Fruit fly (Drosophila melanogaster) whole organism, embryonic: ENCODE measurements around the gene CG13482.

ENCODE experiments used
- Asciz ChIP-seq: fragments of 200-800 bp; sonication (Bioruptor generic); optimal IDR thresholded peaks from 2 replicates; lab custom pipeline; 2017; ENCODE audit warnings: missing biosample characterization, mild to moderate bottlenecking, missing genetic modification characterization, missing genetic modification reagents
- Atf-2 ChIP-seq: fragments of 200-800 bp; sonication (Bioruptor generic); optimal IDR thresholded peaks from 2 replicates; lab custom pipeline; 2016; ENCODE audit warnings: missing biosample characterization, missing genetic modification characterization
- CG10267 ChIP-seq: fragments of 200-800 bp; sonication (Bioruptor generic); optimal IDR thresholded peaks from 2 replicates; lab custom pipeline; 2018; ENCODE audit warnings: missing biosample characterization, mild to moderate bottlenecking, missing genetic modification characterization, moderate library complexity
- CG10543 ChIP-seq: fragments of 200-800 bp; sonication (Bioruptor generic); optimal IDR thresholded peaks from 3 replicates; lab custom pipeline; 2017; ENCODE audit warnings: missing biosample characterization, mild to moderate bottlenecking, missing genetic modification characterization, moderate library complexity
- CG12071 ChIP-seq: fragments of 200-800 bp; sonication (Bioruptor generic); optimal IDR thresholded peaks from 3 replicates; lab custom pipeline; 2018; ENCODE audit warnings: missing biosample characterization, mild to moderate bottlenecking, missing genetic modification characterization
- CG12744 ChIP-seq: fragments of 200-800 bp; sonication (Bioruptor generic); optimal IDR thresholded peaks from 2 replicates; lab custom pipeline; 2016; ENCODE audit warnings: missing biosample characterization, missing genetic modification characterization
- CG12942 ChIP-seq: fragments of 200-800 bp; sonication (Bioruptor generic); optimal IDR thresholded peaks from 3 replicates; lab custom pipeline; 2016; ENCODE audit warnings: missing biosample characterization, missing genetic modification characterization
- CG13123 ChIP-seq: fragments of 200-800 bp; sonication (Bioruptor generic); optimal IDR thresholded peaks from 2 replicates; lab custom pipeline; 2016; ENCODE audit warnings: missing biosample characterization, missing genetic modification characterization
- CG13296 ChIP-seq: fragments of 200-800 bp; sonication (Bioruptor generic); optimal IDR thresholded peaks from 3 replicates; lab custom pipeline; 2018; ENCODE audit warnings: missing biosample characterization, mild to moderate bottlenecking, missing genetic modification characterization
- CG14860 ChIP-seq: fragments of 200-800 bp; sonication (Bioruptor generic); IDR thresholded peaks from 3 replicates; pipeline ENCODE4 v1.3.6; 2022; ENCODE audit warnings: missing biosample characterization, missing genetic modification characterization; ENCODE audit not compliant: partially characterized antibody
- CG15011 ChIP-seq: fragments of 200-800 bp; sonication (Bioruptor generic); optimal IDR thresholded peaks from 3 replicates; lab custom pipeline; 2018; ENCODE audit warnings: missing biosample characterization, mild to moderate bottlenecking, missing genetic modification characterization
- CG17186 ChIP-seq: fragments of 200-800 bp; sonication (Bioruptor generic); optimal IDR thresholded peaks from 3 replicates; lab custom pipeline; 2017; ENCODE audit warnings: missing biosample characterization, missing genetic modification reagents, missing genetic modification characterization
- CG17328 ChIP-seq: fragments of 200-800 bp; sonication (Bioruptor generic); IDR thresholded peaks from 2 replicates; pipeline ENCODE4 v1.3.6; 2022; ENCODE audit warnings: missing biosample characterization, missing genetic modification characterization
- CG2712 ChIP-seq: fragments of 200-800 bp; optimal IDR thresholded peaks from 3 replicates; lab custom pipeline; 2019; ENCODE audit warnings: missing biosample characterization, mild to moderate bottlenecking, missing genetic modification characterization, moderate library complexity
- CG31388 ChIP-seq: fragments of 200-800 bp; sonication (Bioruptor generic); optimal IDR thresholded peaks from 2 replicates; lab custom pipeline; 2016; ENCODE audit warnings: missing biosample characterization, missing genetic modification characterization
- CG4404 ChIP-seq: fragments of 200-800 bp; sonication (Bioruptor generic); IDR thresholded peaks from 2 replicates; pipeline ENCODE4 v1.3.6; 2022; ENCODE audit warnings: missing biosample characterization, missing genetic modification characterization
- CG7987 ChIP-seq: fragments of 200-800 bp; sonication (Bioruptor generic); optimal IDR thresholded peaks from 2 replicates; lab custom pipeline; 2018; ENCODE audit warnings: missing biosample characterization, mild to moderate bottlenecking, missing genetic modification characterization, moderate library complexity
- D ChIP-seq, 2 experiments: fragments of 200-800 bp in 1 of 2; fragments of >200 bp in 1 of 2; sonication (Bioruptor generic) in 1 of 2; optimal IDR thresholded peaks; 2 replicates in 1 of 2; 3 replicates in 1 of 2; lab custom pipeline; 2017; ENCODE audit warnings: mild to moderate bottlenecking in 1 of 2, missing biosample characterization in 1 of 2, missing genetic modification characterization in 1 of 2, missing genetic modification reagents in 1 of 2
- Deaf1 ChIP-seq: fragments of 200-800 bp; optimal IDR thresholded peaks from 3 replicates; lab custom pipeline; 2019; ENCODE audit warnings: missing biosample characterization, mild to moderate bottlenecking, missing genetic modification characterization, moderate library complexity
- Dp ChIP-seq: fragments of 200-800 bp; sonication (Bioruptor generic); optimal IDR thresholded peaks from 2 replicates; lab custom pipeline; 2018; ENCODE audit warnings: missing biosample characterization, mild to moderate bottlenecking, missing genetic modification characterization, moderate library complexity
- E2f2 ChIP-seq: fragments of 200-800 bp; sonication (Bioruptor generic); IDR thresholded peaks from 2 replicates; pipeline ENCODE4 v1.3.6; 2022; ENCODE audit warnings: missing biosample characterization, missing genetic modification characterization
- Elba2 ChIP-seq: fragments of 200-800 bp; sonication (Bioruptor generic); optimal IDR thresholded peaks from 3 replicates; lab custom pipeline; 2016; ENCODE audit warnings: missing biosample characterization, missing genetic modification characterization
- HLH4C ChIP-seq: fragments of 200-800 bp; sonication (Bioruptor generic); IDR thresholded peaks from 3 replicates; pipeline ENCODE4 v1.3.6; 2022; ENCODE audit warnings: missing biosample characterization, missing genetic modification characterization; ENCODE audit not compliant: partially characterized antibody
- Hr39 ChIP-seq: fragments of >200 bp; optimal IDR thresholded peaks from 2 replicates; lab custom pipeline; 2017
- Lpt ChIP-seq: fragments of >200 bp; optimal IDR thresholded peaks from 2 replicates; lab custom pipeline; 2018; ENCODE audit warnings: missing biosample characterization, missing genetic modification characterization
- NC2β ChIP-seq: fragments of 200-800 bp; sonication (Bioruptor generic); optimal IDR thresholded peaks from 2 replicates; lab custom pipeline; 2016; ENCODE audit warnings: missing biosample characterization, missing genetic modification characterization
- Sin3A ChIP-seq: fragments of >200 bp; optimal IDR thresholded peaks from 2 replicates; lab custom pipeline; 2018
- Six4 ChIP-seq: fragments of 200-800 bp; sonication (Bioruptor generic); optimal IDR thresholded peaks from 2 replicates; lab custom pipeline; 2016; ENCODE audit warnings: missing biosample characterization, missing genetic modification characterization
- Vsx1 ChIP-seq: fragments of 200-800 bp; sonication (Bioruptor generic); optimal IDR thresholded peaks from 2 replicates; lab custom pipeline; 2017; ENCODE audit warnings: missing biosample characterization, mild to moderate bottlenecking, missing genetic modification characterization, missing genetic modification reagents
- ato ChIP-seq: fragments of 200-800 bp; sonication (Bioruptor generic); IDR thresholded peaks from 2 replicates; pipeline ENCODE4 v1.3.6; 2022; ENCODE audit warnings: missing biosample characterization, missing genetic modification characterization; ENCODE audit not compliant: partially characterized antibody
- dmrt11E ChIP-seq: fragments of 200-800 bp; sonication (Bioruptor generic); optimal IDR thresholded peaks from 3 replicates; lab custom pipeline; 2018; ENCODE audit warnings: missing biosample characterization, mild to moderate bottlenecking, missing genetic modification characterization, moderate library complexity
- eve ChIP-seq, 2 experiments: fragments of >200 bp; optimal IDR thresholded peaks; 2 replicates each; lab custom pipeline; 2017; ENCODE audit warnings: missing biosample characterization in 2 of 2, missing genetic modification characterization in 2 of 2
- exex ChIP-seq: fragments of 200-800 bp; sonication (Bioruptor generic); optimal IDR thresholded peaks from 4 replicates; lab custom pipeline; 2018; ENCODE audit warnings: missing biosample characterization, mild to moderate bottlenecking, missing genetic modification characterization, moderate library complexity
- gcm2 ChIP-seq: fragments of 200-800 bp; sonication (Bioruptor generic); optimal IDR thresholded peaks from 2 replicates; lab custom pipeline; 2016; ENCODE audit warnings: missing biosample characterization, missing genetic modification characterization
- gsb-n ChIP-seq: fragments of 200-800 bp; sonication (Bioruptor generic); optimal IDR thresholded peaks from 3 replicates; lab custom pipeline; 2018; ENCODE audit warnings: missing biosample characterization, mild to moderate bottlenecking, missing genetic modification characterization
- jigr1 ChIP-seq: fragments of 200-800 bp; sonication (Bioruptor generic); IDR thresholded peaks from 3 replicates; pipeline ENCODE4 v1.3.6; 2022; ENCODE audit warnings: missing biosample characterization, missing genetic modification characterization
- ken ChIP-seq: fragments of 200-800 bp; sonication (Bioruptor generic); IDR thresholded peaks from 3 replicates; pipeline ENCODE4 v1.3.6; 2022; ENCODE audit warnings: missing biosample characterization, missing genetic modification characterization
- oc ChIP-seq: fragments of 200-800 bp; sonication (Bioruptor generic); optimal IDR thresholded peaks from 2 replicates; lab custom pipeline; 2018; ENCODE audit warnings: missing biosample characterization, mild to moderate bottlenecking, missing genetic modification characterization, moderate library complexity
- onecut ChIP-seq: fragments of 200-800 bp; sonication (Bioruptor generic); IDR thresholded peaks from 2 replicates; pipeline ENCODE4 v1.3.6; 2022; ENCODE audit warnings: missing biosample characterization, missing genetic modification characterization
- org-1 ChIP-seq: fragments of 200-800 bp; sonication (Bioruptor generic); optimal IDR thresholded peaks from 2 replicates; lab custom pipeline; 2017; ENCODE audit warnings: missing biosample characterization, missing genetic modification characterization
- pho ChIP-seq: fragments of 200-800 bp; sonication (Bioruptor generic); optimal IDR thresholded peaks from 2 replicates; lab custom pipeline; 2016; ENCODE audit warnings: missing biosample characterization, missing genetic modification characterization
- prd ChIP-seq, 3 experiments: fragments of >200 bp in 2 of 3; fragments of 200-800 bp in 1 of 3; sonication (Bioruptor generic) in 1 of 3; optimal IDR thresholded peaks in 2 of 3; IDR thresholded peaks in 1 of 3; 2 replicates in 2 of 3; 3 replicates in 1 of 3; pipeline versions ENCODE4 v1.3.6 to Lab custom; 2017 to 2022; ENCODE audit warnings: missing biosample characterization in 1 of 3, missing genetic modification characterization in 1 of 3
- row ChIP-seq: fragments of 200-800 bp; sonication (Bioruptor generic); IDR thresholded peaks from 3 replicates; pipeline ENCODE4 v1.3.6; 2022; ENCODE audit warnings: missing biosample characterization, missing genetic modification characterization
- sc ChIP-seq, 3 experiments: fragments of >200 bp in 2 of 3; fragments of 200-800 bp in 1 of 3; sonication (Bioruptor generic) in 1 of 3; optimal IDR thresholded peaks; 2 replicates in 2 of 3; 3 replicates in 1 of 3; lab custom pipeline; 2017; ENCODE audit warnings: mild to moderate bottlenecking in 1 of 3, missing biosample characterization in 1 of 3, missing genetic modification characterization in 1 of 3, missing genetic modification reagents in 1 of 3
- seq ChIP-seq: fragments of 200-800 bp; sonication (Bioruptor generic); IDR thresholded peaks from 2 replicates; pipeline ENCODE4 v1.3.6; 2022; ENCODE audit warnings: missing biosample characterization, missing genetic modification characterization
- sr ChIP-seq: fragments of 200-800 bp; sonication (Bioruptor generic); IDR thresholded peaks from 3 replicates; pipeline ENCODE4 v1.3.6; 2022; ENCODE audit warnings: missing biosample characterization, missing genetic modification characterization
- tgo ChIP-seq: fragments of 200-800 bp; sonication (Bioruptor generic); IDR thresholded peaks from 3 replicates; pipeline ENCODE4 v1.3.6; 2022; ENCODE audit warnings: missing biosample characterization, missing genetic modification characterization
- tna ChIP-seq: fragments of 200-800 bp; sonication (Bioruptor generic); IDR thresholded peaks from 2 replicates; pipeline ENCODE4 v1.3.6; 2022; ENCODE audit warnings: missing biosample characterization, missing genetic modification characterization; ENCODE audit not compliant: partially characterized antibody
- vfl ChIP-seq: fragments of 200-800 bp; sonication (Bioruptor generic); optimal IDR thresholded peaks from 2 replicates; lab custom pipeline; 2016; ENCODE audit warnings: missing biosample characterization, missing genetic modification characterization
- zfh1 ChIP-seq: fragments of 200-800 bp; sonication (Bioruptor generic); IDR thresholded peaks from 3 replicates; pipeline ENCODE4 v1.3.6; 2022; ENCODE audit warnings: missing biosample characterization, missing genetic modification characterization

CG13482 gene

DNA sequence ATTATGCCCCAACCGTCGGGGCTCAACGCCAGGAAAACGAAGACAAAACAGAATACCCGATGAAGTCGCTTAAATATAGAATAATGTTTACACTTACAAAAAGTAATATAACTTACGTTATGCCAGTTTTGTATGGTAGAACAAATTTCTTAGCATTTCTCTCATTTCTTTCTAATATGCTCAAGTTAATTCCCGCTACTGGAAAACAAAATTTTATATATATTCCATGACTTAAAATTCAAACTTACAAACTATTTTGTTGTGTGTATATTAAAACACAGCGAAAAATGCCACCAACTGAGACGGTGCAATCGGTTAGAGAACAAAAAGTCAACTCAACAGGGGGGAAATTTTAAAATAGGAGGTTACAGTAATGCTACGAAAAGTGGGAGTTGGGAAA lies 31.7 kb upstream of the CG13482 start (continued):
- TF ChIP-seq ken (0 out of 3 replicates have a peak, but pooled peaks have one; percentile 39), CG12071 (GFP tag; lab: Kevin White, UChicago) (peak; percentile 14), Asciz (peak; percentile 62), CG12744 (peak; percentile 29), vfl (no peak), D (optimal IDR thresholded peaks at IDR 0.05; lab: Kevin White, UChicago) (no peak), D (GFP tag; optimal IDR thresholded peaks at IDR 0.05; lab: Kevin White, UChicago) (peak; percentile 77), ato (GFP tag; lab: Robert Waterston, UW) (no peak), CG10267 (tag; lab: Kevin White, UChicago) (peak; percentile 80), Sin3A (lab: Kevin White, UChicago) (no peak), exex (tag; lab: Kevin White, UChicago) (no peak), tna (GFP tag; lab: Robert Waterston, UW) (no peak), CG31388 (GFP tag; lab: Kevin White, UChicago) (peak; percentile 6), sr (GFP tag; lab: Robert Waterston, UW) (no peak), row (GFP tag; lab: Robert Waterston, UW) (peak; percentile 81), Dp (GFP tag; lab: Kevin White, UChicago) (no peak), CG2712 (tag; lab: Kevin White, UChicago) (peak; percentile 91), oc (tag; lab: Kevin White, UChicago) (peak; percentile 59), Lpt (GFP tag; lab: Kevin White, UChicago) (no peak), CG17186 (GFP tag; lab: Kevin White, UChicago) (peak; percentile 25), CG15011 (GFP tag; lab: Kevin White, UChicago) (peak; percentile 23), gcm2 (GFP tag; lab: Kevin White, UChicago) (no peak), Deaf1 (tag; lab: Kevin White, UChicago) (peak; percentile 63), onecut (GFP tag; lab: Robert Waterston, UW) (peak; percentile 62), prd (optimal IDR thresholded peaks at IDR 0.05; lab: Kevin White, UChicago) (no peak), prd (GFP tag; IDR thresholded peaks at IDR 0.05; lab: Robert Waterston, UW) (peak; percentile 81), CG7987 (GFP tag; lab: Kevin White, UChicago) (no peak), E2f2 (GFP tag; lab: Robert Waterston, UW) (peak; percentile 32; the same call in 1 of the 2 replicates), CG14860 (GFP tag; lab: Robert Waterston, UW) (no peak), NC2β (peak; percentile 24), tgo (GFP tag; lab: Robert Waterston, UW) (peak; percentile 74), Elba2 (GFP tag; lab: Kevin White, UChicago) (no peak), Vsx1 (GFP tag; lab: Kevin White, UChicago) (peak; percentile 45), CG13296 (GFP tag; lab: Kevin White, UChicago) (peak; percentile 43), CG13123 (GFP tag; lab: Kevin White, UChicago) (no peak), CG12942 (GFP tag; lab: Kevin White, UChicago) (no peak), jigr1 (GFP tag; lab: Robert Waterston, UW) (no peak), sc (optimal IDR thresholded peaks at IDR 0.05; lab: Kevin White, UChicago) (no peak), sc (GFP tag; optimal IDR thresholded peaks at IDR 0.05; lab: Kevin White, UChicago) (peak; percentile 58), CG4404 (GFP tag; lab: Robert Waterston, UW) (peak; percentile 47), HLH4C (GFP tag; lab: Robert Waterston, UW) (no peak), Atf-2 (GFP tag; lab: Kevin White, UChicago) (peak; percentile 18), seq (GFP tag; lab: Robert Waterston, UW) (peak; percentile 58; the same call in 1 of the 2 replicates), eve (GFP tag; optimal IDR thresholded peaks at IDR 0.05; lab: Kevin White, UChicago) (peak in 1 of 2 experiments; percentile 53), zfh1 (GFP tag; lab: Robert Waterston, UW) (peak; percentile 85), gsb-n (peak; percentile 76), Hr39 (no peak), Six4 (GFP tag; lab: Kevin White, UChicago) (peak; percentile 69), CG10543 (GFP tag; lab: Kevin White, UChicago) (no peak), pho (GFP tag; lab: Kevin White, UChicago) (no peak), org-1 (GFP tag; lab: Kevin White, UChicago) (peak; percentile 16), dmrt11E (tag; lab: Kevin White, UChicago) (peak; percentile 81), CG17328 (GFP tag; lab: Robert Waterston, UW) (peak; percentile 73)
